Worm (Caenorhabditis elegans) whole organism, L3 larva: Measurements from ENCODE around the gene C10B5.3.

ENCODE experiments used
- R02D3.7 ChIP-seq: fragments of 150-350 bp; optimal IDR thresholded peaks from 2 replicates; lab custom pipeline; 2014; ENCODE audit warnings: missing biosample characterization, missing genetic modification characterization
- aly-2 ChIP-seq: fragments of 150-350 bp; optimal IDR thresholded peaks from 2 replicates; lab custom pipeline; 2014; ENCODE audit warnings: missing biosample characterization, missing genetic modification characterization
- ama-1 ChIP-seq: fragments of 150-350 bp; optimal IDR thresholded peaks from 2 replicates; lab custom pipeline; 2018
- egl-27 ChIP-seq: sonication (generic microtip); optimal IDR thresholded peaks from 4 replicates; lab custom pipeline; 2017; ENCODE audit warnings: missing biosample characterization, missing genetic modification reagents, missing genetic modification characterization
- elt-3 ChIP-seq, 3 experiments: fragments of 150-350 bp in 1 of 3; sonication (generic microtip) in 2 of 3; optimal IDR thresholded peaks; 2 replicates in 2 of 3; 4 replicates in 1 of 3; lab custom pipeline; 2014 to 2017; ENCODE audit warnings: missing biosample characterization in 3 of 3, missing genetic modification characterization in 3 of 3
- mdl-1 ChIP-seq: fragments of 150-350 bp; optimal IDR thresholded peaks from 2 replicates; lab custom pipeline; 2014; ENCODE audit warnings: missing biosample characterization, missing genetic modification characterization
- nhr-12 ChIP-seq: fragments of 150-350 bp; optimal IDR thresholded peaks from 2 replicates; lab custom pipeline; 2014; ENCODE audit warnings: missing biosample characterization, missing genetic modification characterization
- nhr-67 ChIP-seq: fragments of 150-350 bp; optimal IDR thresholded peaks from 2 replicates; lab custom pipeline; 2014; ENCODE audit warnings: missing biosample characterization, missing genetic modification characterization
- nhr-77 ChIP-seq: fragments of 150-350 bp; optimal IDR thresholded peaks from 2 replicates; lab custom pipeline; 2014; ENCODE audit warnings: missing biosample characterization, missing genetic modification characterization
- sea-2 ChIP-seq: fragments of 150-350 bp; sonication (generic microtip); optimal IDR thresholded peaks from 4 replicates; lab custom pipeline; 2014; ENCODE audit warnings: missing biosample characterization, missing genetic modification reagents, missing genetic modification characterization
- tbx-2 ChIP-seq: sonication (generic microtip); optimal IDR thresholded peaks from 2 replicates; lab custom pipeline; 2016; ENCODE audit warnings: mild to moderate bottlenecking, missing genetic modification characterization, missing compliant biosample characterization
- unc-62 ChIP-seq: fragments of 150-350 bp; sonication (generic microtip); optimal IDR thresholded peaks from 4 replicates; lab custom pipeline; 2014; ENCODE audit warnings: missing biosample characterization, missing genetic modification reagents, missing genetic modification characterization
- zag-1 ChIP-seq: fragments of 150-350 bp; optimal IDR thresholded peaks from 2 replicates; lab custom pipeline; 2014; ENCODE audit warnings: missing biosample characterization, missing genetic modification characterization
- ztf-4 ChIP-seq: fragments of 150-350 bp; optimal IDR thresholded peaks from 2 replicates; lab custom pipeline; 2014; ENCODE audit warnings: missing biosample characterization, missing genetic modification characterization

DNA sequence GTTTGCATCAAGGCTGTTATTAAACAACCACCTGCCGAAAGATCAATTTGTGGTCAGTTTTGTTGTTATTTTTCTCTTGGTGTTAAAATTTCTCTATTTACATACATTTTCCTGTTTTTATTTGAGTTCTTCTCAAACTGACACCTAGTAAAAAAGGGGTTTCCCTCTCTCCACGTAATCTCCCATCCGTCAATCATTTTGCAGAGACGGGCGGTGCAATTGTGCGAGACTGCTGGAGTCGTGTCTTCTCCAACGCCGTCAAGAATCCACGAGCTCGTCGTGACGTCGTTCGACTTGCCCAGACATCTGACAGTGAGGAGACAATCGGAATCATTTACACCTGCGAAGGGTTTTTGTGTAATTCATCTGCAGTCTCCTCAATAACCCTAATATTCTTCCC lies 38.4 kb upstream of the C10B5.3 start:
- no peak for TF ChIP-seq aly-2 (tag; lab: Kevin White, UChicago)
- TF ChIP-seq nhr-67 (tag; lab: Kevin White, UChicago), result no peak
- TF ChIP-seq mdl-1, result no peak
- peak in 1 of 3 experiments; percentile 1 for TF ChIP-seq elt-3 (tag; optimal IDR thresholded peaks at IDR 0.05; lab: Kevin White, UChicago)
- TF ChIP-seq tbx-2, result no peak
- TF ChIP-seq ama-1, result no peak
- TF ChIP-seq zag-1 (tag; lab: Kevin White, UChicago), result no peak
- no peak for TF ChIP-seq nhr-77 (tag; lab: Kevin White, UChicago)
- TF ChIP-seq R02D3.7 (tag; lab: Kevin White, UChicago), result no peak
- no peak for TF ChIP-seq egl-27
- no peak for TF ChIP-seq ztf-4 (tag; lab: Kevin White, UChicago)
- TF ChIP-seq sea-2, result no peak
- TF ChIP-seq unc-62 (GFP tag; lab: Kevin White, UChicago), result peak; percentile 64
- no peak for TF ChIP-seq nhr-12 (tag; lab: Kevin White, UChicago)
